Fruit fly (Drosophila melanogaster) whole organism, pupa: ENCODE results near the gene Pex14.

Experiments used
- CG10348 ChIP-seq: fragments of 200-800 bp; sonication (Bioruptor generic); IDR thresholded peaks from 2 replicates; pipeline ENCODE4 v1.3.6; 2022; ENCODE audit warnings: missing biosample characterization, missing genetic modification characterization
- CG12605 ChIP-seq: fragments of 200-800 bp; sonication (Bioruptor generic); IDR thresholded peaks from 2 replicates; pipeline ENCODE4 v1.3.6; 2022; ENCODE audit warnings: missing biosample characterization, missing genetic modification characterization
- CG13204 ChIP-seq: fragments of 200-800 bp; sonication (Bioruptor generic); optimal IDR thresholded peaks from 2 replicates; lab custom pipeline; 2018; ENCODE audit warnings: missing biosample characterization, mild to moderate bottlenecking, missing genetic modification characterization, moderate library complexity
- CG14655 ChIP-seq: fragments of 200-800 bp; sonication (Bioruptor generic); optimal IDR thresholded peaks from 3 replicates; lab custom pipeline; 2017; ENCODE audit warnings: mild to moderate bottlenecking, missing biosample characterization, missing genetic modification reagents, missing genetic modification characterization
- CG15710 ChIP-seq: fragments of 200-800 bp; sonication (Bioruptor generic); optimal IDR thresholded peaks from 2 replicates; lab custom pipeline; 2018; ENCODE audit warnings: missing biosample characterization, mild to moderate bottlenecking, missing genetic modification characterization, moderate library complexity
- CG17806 ChIP-seq: fragments of 200-800 bp; sonication (Bioruptor generic); optimal IDR thresholded peaks from 2 replicates; lab custom pipeline; 2018; ENCODE audit warnings: missing biosample characterization, mild to moderate bottlenecking, missing genetic modification characterization, moderate library complexity
- CG32121 ChIP-seq: fragments of 200-800 bp; sonication (Bioruptor generic); IDR thresholded peaks from 2 replicates; pipeline ENCODE4 v1.3.6; 2022; ENCODE audit warnings: missing biosample characterization, missing genetic modification characterization
- CG34367 ChIP-seq: fragments of 200-800 bp; sonication (Bioruptor generic); optimal IDR thresholded peaks from 2 replicates; lab custom pipeline; 2018; ENCODE audit warnings: missing biosample characterization, mild to moderate bottlenecking, missing genetic modification characterization
- CG4496 ChIP-seq: fragments of 200-800 bp; sonication (Bioruptor generic); IDR thresholded peaks from 3 replicates; pipeline ENCODE4 v1.3.6; 2022; ENCODE audit warnings: missing biosample characterization, missing genetic modification characterization
- CG8159 ChIP-seq: fragments of 200-800 bp; sonication (Bioruptor generic); optimal IDR thresholded peaks from 3 replicates; lab custom pipeline; 2018; ENCODE audit warnings: missing biosample characterization, mild to moderate bottlenecking, missing genetic modification characterization, moderate library complexity
- CG8301 ChIP-seq: fragments of 200-800 bp; sonication (Bioruptor generic); optimal IDR thresholded peaks from 2 replicates; lab custom pipeline; 2018; ENCODE audit warnings: missing biosample characterization, mild to moderate bottlenecking, missing genetic modification characterization
- CG9948 ChIP-seq: fragments of 200-800 bp; sonication (Bioruptor generic); optimal IDR thresholded peaks from 2 replicates; lab custom pipeline; 2018; ENCODE audit warnings: missing biosample characterization, mild to moderate bottlenecking, missing genetic modification characterization, moderate library complexity
- D1 ChIP-seq: fragments of 200-800 bp; sonication (Bioruptor generic); optimal IDR thresholded peaks from 2 replicates; lab custom pipeline; 2018; ENCODE audit warnings: missing biosample characterization, mild to moderate bottlenecking, missing genetic modification characterization, moderate library complexity
- EcR ChIP-seq: fragments of 200-800 bp; sonication (Bioruptor generic); optimal IDR thresholded peaks from 3 replicates; lab custom pipeline; 2019; ENCODE audit warnings: missing biosample characterization, missing genetic modification characterization, mild to moderate bottlenecking, moderate library complexity, missing genetic modification reagents
- Ets98B ChIP-seq: fragments of 200-800 bp; sonication (Bioruptor generic); IDR thresholded peaks from 2 replicates; pipeline ENCODE4 v1.3.6; 2022; ENCODE audit warnings: missing biosample characterization, missing genetic modification characterization
- Pif1A ChIP-seq: fragments of 200-800 bp; sonication (Bioruptor generic); optimal IDR thresholded peaks from 3 replicates; lab custom pipeline; 2016; ENCODE audit warnings: missing biosample characterization, missing genetic modification characterization
- Pif1B ChIP-seq: fragments of 200-800 bp; sonication (Bioruptor generic); optimal IDR thresholded peaks from 3 replicates; lab custom pipeline; 2016; ENCODE audit warnings: missing biosample characterization, missing genetic modification characterization
- Snoo ChIP-seq: fragments of 200-800 bp; sonication (Bioruptor generic); optimal IDR thresholded peaks from 3 replicates; lab custom pipeline; 2017; ENCODE audit warnings: missing biosample characterization, mild to moderate bottlenecking, missing genetic modification characterization, inconsistent platforms
- fd96Ca ChIP-seq: fragments of 200-800 bp; sonication (Bioruptor generic); IDR thresholded peaks from 3 replicates; pipeline ENCODE4 v1.3.6; 2022; ENCODE audit warnings: missing biosample characterization, missing genetic modification characterization
- gl ChIP-seq: fragments of 200-800 bp; sonication (Bioruptor generic); optimal IDR thresholded peaks from 2 replicates; lab custom pipeline; 2018; ENCODE audit warnings: missing biosample characterization, mild to moderate bottlenecking, missing genetic modification characterization
- rn ChIP-seq: fragments of 200-800 bp; sonication (Bioruptor generic); IDR thresholded peaks from 2 replicates; pipeline ENCODE4 v1.3.6; 2022; ENCODE audit warnings: missing biosample characterization, missing genetic modification characterization

Gene Pex14

dm6 chr3L:20771001-20771890 is 7.4 kb upstream of the Pex14 start, which contains the start of the genes CG4042 and Pitslre:
CG4042 (minus strand) TSS chr3L:20771507.
Pitslre (plus strand) TSS chr3L:20771528.
- TF ChIP-seq CG32121 (GFP tag; lab: Robert Waterston, UW), result no peak
- no peak for TF ChIP-seq Ets98B (GFP tag; lab: Robert Waterston, UW)
- no peak for TF ChIP-seq CG17806 (tag; lab: Kevin White, UChicago)
- TF ChIP-seq CG4496 (GFP tag; lab: Robert Waterston, UW), result no peak
- TF ChIP-seq D1, result peak; percentile 8
- TF ChIP-seq fd96Ca (GFP tag; lab: Robert Waterston, UW), result no peak
- TF ChIP-seq CG13204, result no peak
- TF ChIP-seq CG8159 (tag; lab: Kevin White, UChicago), result peak; percentile 30
- peak; percentile 25 for TF ChIP-seq CG34367
- TF ChIP-seq rn (GFP tag; lab: Robert Waterston, UW), result no peak
- peak; percentile 25 for TF ChIP-seq CG15710 (tag; lab: Kevin White, UChicago)
- no peak for TF ChIP-seq CG9948 (tag; lab: Kevin White, UChicago)
- no peak for TF ChIP-seq gl
- peak; percentile 9 for TF ChIP-seq EcR (GFP tag; lab: Kevin White, UChicago)
- no peak for TF ChIP-seq CG8301 (tag; lab: Kevin White, UChicago)
- TF ChIP-seq CG10348 (GFP tag; lab: Robert Waterston, UW), result no peak
- TF ChIP-seq Pif1B, result peak; percentile 6
- no peak for TF ChIP-seq Snoo (tag; lab: Kevin White, UChicago)
- peak; percentile 16 for TF ChIP-seq CG14655 (GFP tag; lab: Kevin White, UChicago)
- TF ChIP-seq CG12605, result no peak
- no peak for TF ChIP-seq Pif1A (GFP tag; lab: Kevin White, UChicago)

dm6 chr3L:20771891-20772646 is 6.5 kb upstream of the Pex14 start:
- TF ChIP-seq CG12605 (peak; percentile 89), CG13204 (no peak), CG17806 (tag; lab: Kevin White, UChicago) (peak; percentile 81), CG14655 (GFP tag; lab: Kevin White, UChicago) (peak; percentile 80), CG8159 (tag; lab: Kevin White, UChicago) (peak; percentile 77), CG32121 (GFP tag; lab: Robert Waterston, UW) (peak; percentile 86), CG4496 (GFP tag; lab: Robert Waterston, UW) (peak; percentile 89), EcR (GFP tag; lab: Kevin White, UChicago) (no peak), D1 (no peak), Ets98B (GFP tag; lab: Robert Waterston, UW) (peak; percentile 88), CG15710 (tag; lab: Kevin White, UChicago) (peak; percentile 73), Pif1A (GFP tag; lab: Kevin White, UChicago) (peak; percentile 84), rn (GFP tag; lab: Robert Waterston, UW) (peak; percentile 69), CG10348 (GFP tag; lab: Robert Waterston, UW) (no peak), CG34367 (peak; percentile 79), CG9948 (tag; lab: Kevin White, UChicago) (peak; percentile 76), fd96Ca (GFP tag; lab: Robert Waterston, UW) (peak; percentile 67; the same call in 2 of the 3 replicates), CG8301 (tag; lab: Kevin White, UChicago) (peak; percentile 84), Snoo (tag; lab: Kevin White, UChicago) (peak; percentile 67), Pif1B (peak; percentile 86), gl (peak; percentile 52)

dm6 chr3L:20772647-20773015 is 6.0 kb upstream of the Pex14 start:
- TF ChIP-seq fd96Ca (GFP tag; lab: Robert Waterston, UW), result no peak
- no peak for TF ChIP-seq Pif1A (GFP tag; lab: Kevin White, UChicago)
- no peak for TF ChIP-seq CG14655 (GFP tag; lab: Kevin White, UChicago)
- no peak for TF ChIP-seq CG13204
- no peak for TF ChIP-seq CG17806 (tag; lab: Kevin White, UChicago)
- TF ChIP-seq CG9948 (tag; lab: Kevin White, UChicago), result no peak
- no peak for TF ChIP-seq Snoo (tag; lab: Kevin White, UChicago)
- TF ChIP-seq CG8159 (tag; lab: Kevin White, UChicago), result no peak
- no peak for TF ChIP-seq CG15710 (tag; lab: Kevin White, UChicago)
- no peak for TF ChIP-seq D1
- no peak for TF ChIP-seq CG8301 (tag; lab: Kevin White, UChicago)
- TF ChIP-seq, all 21 proteins: peak for 0

dm6 chr3L:20777496-20777895 is 1.1 kb upstream of the Pex14 start:
- no peak for TF ChIP-seq Pif1B
- TF ChIP-seq CG13204, result no peak
- TF ChIP-seq Pif1A (GFP tag; lab: Kevin White, UChicago), result no peak
- TF ChIP-seq rn (GFP tag; lab: Robert Waterston, UW), result no peak
- no peak for TF ChIP-seq Ets98B (GFP tag; lab: Robert Waterston, UW)
- TF ChIP-seq CG8301 (tag; lab: Kevin White, UChicago), result no peak
- no peak for TF ChIP-seq fd96Ca (GFP tag; lab: Robert Waterston, UW)
- no peak for TF ChIP-seq EcR (GFP tag; lab: Kevin White, UChicago)
- TF ChIP-seq CG9948 (tag; lab: Kevin White, UChicago), result no peak
- no peak for TF ChIP-seq gl
- TF ChIP-seq, all 21 proteins: peak for 0

- TF ChIP-seq D1 (no peak), EcR (GFP tag; lab: Kevin White, UChicago) (no peak), CG10348 (GFP tag; lab: Robert Waterston, UW) (no peak), CG13204 (no peak), CG4496 (GFP tag; lab: Robert Waterston, UW) (no peak), Ets98B (GFP tag; lab: Robert Waterston, UW) (0 out of 2 replicates have a peak, but pooled peaks have one; percentile 8), gl (no peak)
- TF ChIP-seq, all 21 proteins: peak for 1
These were observed 5.8 kb downstream of the Pex14 start for dm6 chr3L:20784394-20784793.
